Fruit fly (Drosophila melanogaster) whole organism, embryonic: Measurements from ENCODE around the gene CG12056.

ENCODE experiments used
- Ada2b ChIP-seq: fragments of 200-800 bp; sonication (Bioruptor generic); IDR thresholded peaks from 2 replicates; pipeline ENCODE4 v1.3.6; 2022; ENCODE audit warnings: missing biosample characterization, missing genetic modification characterization
- CG10147 ChIP-seq: fragments of 200-800 bp; sonication (Bioruptor generic); optimal IDR thresholded peaks from 2 replicates; lab custom pipeline; 2019; ENCODE audit warnings: missing biosample characterization, mild to moderate bottlenecking, missing genetic modification characterization, moderate library complexity
- CG10565 ChIP-seq: fragments of 200-800 bp; sonication (Bioruptor generic); optimal IDR thresholded peaks from 3 replicates; lab custom pipeline; 2016; ENCODE audit warnings: missing biosample characterization, mild to moderate bottlenecking, missing genetic modification characterization
- CG12155 ChIP-seq: fragments of 200-800 bp; sonication (Bioruptor generic); optimal IDR thresholded peaks from 3 replicates; lab custom pipeline; 2016; ENCODE audit warnings: missing biosample characterization, missing genetic modification characterization
- CG12219 ChIP-seq: fragments of 200-800 bp; sonication (Bioruptor generic); optimal IDR thresholded peaks from 3 replicates; lab custom pipeline; 2018; ENCODE audit warnings: missing biosample characterization, mild to moderate bottlenecking, missing genetic modification characterization
- CG14667 ChIP-seq: fragments of 200-800 bp; sonication (Bioruptor generic); IDR thresholded peaks from 2 replicates; pipeline ENCODE4 v1.3.6; 2022; ENCODE audit warnings: missing biosample characterization, missing genetic modification characterization
- CG15479 ChIP-seq: fragments of 200-800 bp; sonication (Bioruptor generic); optimal IDR thresholded peaks from 3 replicates; lab custom pipeline; 2019; ENCODE audit warnings: missing biosample characterization, mild to moderate bottlenecking, missing genetic modification characterization, moderate library complexity
- CG16813 ChIP-seq: fragments of 200-800 bp; sonication (Bioruptor generic); IDR thresholded peaks from 3 replicates; pipeline ENCODE4 v1.3.6; 2022; ENCODE audit warnings: missing biosample characterization, missing genetic modification characterization; ENCODE audit not compliant: partially characterized antibody
- CG18011 ChIP-seq: fragments of 200-800 bp; sonication (Bioruptor generic); optimal IDR thresholded peaks from 2 replicates; lab custom pipeline; 2017; ENCODE audit warnings: missing biosample characterization, missing genetic modification characterization, mild to moderate bottlenecking, moderate library complexity, missing genotype
- CG32532 ChIP-seq: fragments of 200-800 bp; sonication (Bioruptor generic); IDR thresholded peaks from 2 replicates; pipeline ENCODE4 v1.3.6; 2022; ENCODE audit warnings: missing biosample characterization, missing genetic modification characterization
- CG3995 ChIP-seq: fragments of 200-800 bp; sonication (Bioruptor generic); optimal IDR thresholded peaks from 3 replicates; lab custom pipeline; 2016; ENCODE audit warnings: missing biosample characterization, missing genetic modification characterization
- CG4617 ChIP-seq: fragments of 200-800 bp; sonication (Bioruptor generic); optimal IDR thresholded peaks from 3 replicates; lab custom pipeline; 2016; ENCODE audit warnings: missing biosample characterization, missing genetic modification characterization, borderline replicate concordance
- CG5245 ChIP-seq: fragments of 200-800 bp; sonication (Bioruptor generic); optimal IDR thresholded peaks from 3 replicates; lab custom pipeline; 2016; ENCODE audit warnings: missing biosample characterization, missing genetic modification characterization
- CG6654 ChIP-seq: fragments of 200-800 bp; sonication (Bioruptor generic); optimal IDR thresholded peaks from 2 replicates; lab custom pipeline; 2017; ENCODE audit warnings: missing biosample characterization, mild to moderate bottlenecking, missing genetic modification characterization
- CG6813 ChIP-seq: fragments of 200-800 bp; sonication (Bioruptor generic); optimal IDR thresholded peaks from 2 replicates; lab custom pipeline; 2017; ENCODE audit warnings: missing biosample characterization, missing genetic modification characterization, mild to moderate bottlenecking, moderate library complexity, missing genetic modification reagents
- CG7271 ChIP-seq: fragments of 200-800 bp; sonication (Bioruptor generic); optimal IDR thresholded peaks from 2 replicates; lab custom pipeline; 2018; ENCODE audit warnings: missing biosample characterization, mild to moderate bottlenecking, missing genetic modification characterization, moderate library complexity
- CG7928 ChIP-seq: fragments of 200-800 bp; sonication (Bioruptor generic); optimal IDR thresholded peaks from 2 replicates; lab custom pipeline; 2017; ENCODE audit warnings: missing biosample characterization, mild to moderate bottlenecking, missing genetic modification characterization
- CG8359 ChIP-seq: fragments of 200-800 bp; sonication (Bioruptor generic); optimal IDR thresholded peaks from 2 replicates; lab custom pipeline; 2017; ENCODE audit warnings: missing biosample characterization, mild to moderate bottlenecking, missing genetic modification characterization, borderline replicate concordance
- CG9437 ChIP-seq: fragments of 200-800 bp; sonication (Bioruptor generic); optimal IDR thresholded peaks from 2 replicates; lab custom pipeline; 2018; ENCODE audit warnings: missing biosample characterization, mild to moderate bottlenecking, missing genetic modification characterization
- CG9797 ChIP-seq: fragments of 200-800 bp; sonication (Bioruptor generic); optimal IDR thresholded peaks from 3 replicates; lab custom pipeline; 2018; ENCODE audit warnings: missing biosample characterization, mild to moderate bottlenecking, missing genetic modification characterization
- D19A ChIP-seq: fragments of 200-800 bp; optimal IDR thresholded peaks from 3 replicates; lab custom pipeline; 2019; ENCODE audit warnings: missing biosample characterization, mild to moderate bottlenecking, missing genetic modification characterization, moderate library complexity
- D19B ChIP-seq: fragments of 200-800 bp; sonication (Bioruptor generic); optimal IDR thresholded peaks from 2 replicates; lab custom pipeline; 2017; ENCODE audit warnings: missing biosample characterization, mild to moderate bottlenecking, missing genetic modification characterization
- Dip2 ChIP-seq: fragments of 200-800 bp; sonication (Bioruptor generic); IDR thresholded peaks from 2 replicates; pipeline ENCODE4 v1.3.6; 2022; ENCODE audit warnings: missing biosample characterization, missing genetic modification characterization
- Ets65A ChIP-seq: fragments of 200-800 bp; sonication (Bioruptor generic); peaks from one replicate; lab custom pipeline; 2016; ENCODE audit warnings: missing biosample characterization, missing genetic modification characterization
- Mes4 ChIP-seq: fragments of 200-800 bp; sonication (Bioruptor generic); optimal IDR thresholded peaks from 2 replicates; lab custom pipeline; 2016; ENCODE audit warnings: missing biosample characterization, missing genetic modification characterization
- Opbp ChIP-seq: fragments of 200-800 bp; sonication (Bioruptor generic); IDR thresholded peaks from 3 replicates; pipeline ENCODE4 v1.3.6; 2022; ENCODE audit warnings: missing biosample characterization, missing genetic modification characterization; ENCODE audit not compliant: partially characterized antibody
- Ravus ChIP-seq: fragments of 200-800 bp; sonication (Bioruptor generic); IDR thresholded peaks from 2 replicates; pipeline ENCODE4 v1.3.6; 2022; ENCODE audit warnings: missing biosample characterization, missing genetic modification characterization
- Taf1 ChIP-seq: fragments of 200-800 bp; sonication (Bioruptor generic); IDR thresholded peaks from 2 replicates; pipeline ENCODE4 v1.3.6; 2022; ENCODE audit warnings: missing biosample characterization, missing genetic modification characterization
- amos ChIP-seq: fragments of 200-800 bp; sonication (Bioruptor generic); IDR thresholded peaks from 2 replicates; pipeline ENCODE4 v1.3.6; 2022; ENCODE audit warnings: missing biosample characterization, missing genetic modification characterization; ENCODE audit not compliant: partially characterized antibody
- bbx ChIP-seq: fragments of 200-800 bp; sonication (Bioruptor generic); IDR thresholded peaks from 2 replicates; pipeline ENCODE4 v1.3.6; 2022; ENCODE audit warnings: missing biosample characterization, missing genetic modification characterization; ENCODE audit not compliant: partially characterized antibody
- br ChIP-seq: fragments of >200 bp; optimal IDR thresholded peaks from 2 replicates; lab custom pipeline; 2017
- chinmo ChIP-seq: fragments of 200-800 bp; sonication (Bioruptor generic); IDR thresholded peaks from 4 replicates; pipeline ENCODE4 v1.3.6; 2022; ENCODE audit warnings: missing biosample characterization, missing genetic modification characterization; ENCODE audit not compliant: partially characterized antibody
- dan ChIP-seq: fragments of 200-800 bp; sonication (Bioruptor generic); IDR thresholded peaks from 2 replicates; pipeline ENCODE4 v1.3.6; 2022; ENCODE audit warnings: missing biosample characterization, missing genetic modification characterization
- gcm2 ChIP-seq: fragments of 200-800 bp; sonication (Bioruptor generic); optimal IDR thresholded peaks from 2 replicates; lab custom pipeline; 2016; ENCODE audit warnings: missing biosample characterization, missing genetic modification characterization
- knrl ChIP-seq: fragments of 200-800 bp; sonication (Bioruptor generic); IDR thresholded peaks from 3 replicates; pipeline ENCODE4 v1.3.6; 2022; ENCODE audit warnings: missing biosample characterization, missing genetic modification characterization; ENCODE audit not compliant: partially characterized antibody
- lov ChIP-seq, 2 experiments: fragments of 200-800 bp in 1 of 2; fragments of >200 bp in 1 of 2; sonication (Bioruptor generic) in 1 of 2; IDR thresholded peaks in 1 of 2; optimal IDR thresholded peaks in 1 of 2; 2 replicates in 1 of 2; 3 replicates in 1 of 2; pipeline versions ENCODE4 v1.3.6 to Lab custom; 2017 to 2022; ENCODE audit warnings: missing biosample characterization in 1 of 2, missing genetic modification characterization in 1 of 2
- oc ChIP-seq: fragments of 200-800 bp; sonication (Bioruptor generic); optimal IDR thresholded peaks from 2 replicates; lab custom pipeline; 2018; ENCODE audit warnings: missing biosample characterization, mild to moderate bottlenecking, missing genetic modification characterization, moderate library complexity
- prd ChIP-seq, 3 experiments: fragments of >200 bp in 2 of 3; fragments of 200-800 bp in 1 of 3; sonication (Bioruptor generic) in 1 of 3; optimal IDR thresholded peaks in 2 of 3; IDR thresholded peaks in 1 of 3; 2 replicates in 2 of 3; 3 replicates in 1 of 3; pipeline versions ENCODE4 v1.3.6 to Lab custom; 2017 to 2022; ENCODE audit warnings: missing biosample characterization in 1 of 3, missing genetic modification characterization in 1 of 3
- pzg ChIP-seq: fragments of 200-800 bp; sonication (Bioruptor generic); optimal IDR thresholded peaks from 3 replicates; lab custom pipeline; 2018; ENCODE audit warnings: missing biosample characterization, mild to moderate bottlenecking, missing genetic modification characterization, moderate library complexity
- repo ChIP-seq: fragments of 200-800 bp; sonication (Bioruptor generic); optimal IDR thresholded peaks from 2 replicates; lab custom pipeline; 2016; ENCODE audit warnings: missing biosample characterization, missing genetic modification characterization
- scrt ChIP-seq: fragments of 200-800 bp; sonication (Bioruptor generic); optimal IDR thresholded peaks from 2 replicates; lab custom pipeline; 2018; ENCODE audit warnings: missing biosample characterization, mild to moderate bottlenecking, missing genetic modification characterization, moderate library complexity
- sens ChIP-seq: fragments of 200-800 bp; sonication (Bioruptor generic); peaks from one replicate; lab custom pipeline; 2016; ENCODE audit warnings: missing biosample characterization, missing genetic modification characterization
- sna ChIP-seq: fragments of 200-800 bp; sonication (Bioruptor generic); IDR thresholded peaks from 2 replicates; pipeline ENCODE4 v1.3.6; 2022; ENCODE audit warnings: missing biosample characterization, missing genetic modification characterization; ENCODE audit not compliant: partially characterized antibody
- sob ChIP-seq: fragments of 200-800 bp; sonication (Bioruptor generic); IDR thresholded peaks from 2 replicates; pipeline ENCODE4 v1.3.6; 2022; ENCODE audit warnings: missing biosample characterization, missing genetic modification characterization
- tgo ChIP-seq: fragments of 200-800 bp; sonication (Bioruptor generic); IDR thresholded peaks from 3 replicates; pipeline ENCODE4 v1.3.6; 2022; ENCODE audit warnings: missing biosample characterization, missing genetic modification characterization
- tna ChIP-seq: fragments of 200-800 bp; sonication (Bioruptor generic); IDR thresholded peaks from 2 replicates; pipeline ENCODE4 v1.3.6; 2022; ENCODE audit warnings: missing biosample characterization, missing genetic modification characterization; ENCODE audit not compliant: partially characterized antibody
- tup ChIP-seq: fragments of 200-800 bp; sonication (Bioruptor generic); optimal IDR thresholded peaks from 2 replicates; lab custom pipeline; 2016; ENCODE audit warnings: missing biosample characterization, mild to moderate bottlenecking, missing genetic modification characterization, moderate library complexity
- tx ChIP-seq: fragments of 200-800 bp; sonication (Bioruptor generic); optimal IDR thresholded peaks from 2 replicates; lab custom pipeline; 2016; ENCODE audit warnings: missing biosample characterization, missing genetic modification characterization
- zen2 ChIP-seq: fragments of 200-800 bp; sonication (Bioruptor generic); IDR thresholded peaks from 3 replicates; pipeline ENCODE4 v1.3.6; 2022; ENCODE audit warnings: missing biosample characterization, missing genetic modification characterization; ENCODE audit not compliant: partially characterized antibody

Gene CG12056

dm6 chrX:9161912-9162311, 30.6 kb upstream of the CG12056 start, which contains the start of the genes Zpr1 and CG44532 (continued):
- TF ChIP-seq CG14667 = no peak
- TF ChIP-seq Ada2b (GFP tag; lab: Robert Waterston, UW) = no peak
- no peak for TF ChIP-seq Ets65A (GFP tag; lab: Kevin White, UChicago)
- peak; percentile 74 for TF ChIP-seq amos
- no peak for TF ChIP-seq CG12219 (GFP tag; lab: Kevin White, UChicago)
- TF ChIP-seq tx (GFP tag; lab: Kevin White, UChicago) = no peak
- TF ChIP-seq prd (optimal IDR thresholded peaks at IDR 0.05; lab: Kevin White, UChicago) = no peak
- TF ChIP-seq prd (GFP tag; IDR thresholded peaks at IDR 0.05; lab: Robert Waterston, UW) = no peak
- no peak for TF ChIP-seq br (lab: Kevin White, UChicago)
- no peak for TF ChIP-seq gcm2 (GFP tag; lab: Kevin White, UChicago)
- no peak for TF ChIP-seq CG10565 (GFP tag; lab: Kevin White, UChicago)
- peak; percentile 20; the same call in 1 of the 3 replicates for TF ChIP-seq zen2 (GFP tag; lab: Robert Waterston, UW)
- TF ChIP-seq pzg (GFP tag; lab: Kevin White, UChicago) = peak; percentile 58
- 0 out of 2 replicates have a peak, but pooled peaks have one; percentile 14 for TF ChIP-seq tna (GFP tag; lab: Robert Waterston, UW)
- TF ChIP-seq CG7928 (GFP tag; lab: Kevin White, UChicago) = no peak
- no peak for TF ChIP-seq repo (GFP tag; lab: Kevin White, UChicago)
- no peak for TF ChIP-seq Dip2 (GFP tag; lab: Robert Waterston, UW)
- TF ChIP-seq Taf1 (GFP tag; lab: Robert Waterston, UW) = no peak
- TF ChIP-seq CG16813 (GFP tag; lab: Robert Waterston, UW) = peak; percentile 69
- TF ChIP-seq scrt (GFP tag; lab: Kevin White, UChicago) = no peak
- peak; percentile 7 for TF ChIP-seq CG3995 (GFP tag; lab: Kevin White, UChicago)
- no peak for TF ChIP-seq CG10147
- TF ChIP-seq tup (GFP tag; lab: Kevin White, UChicago) = no peak
- peak; percentile 56; the same call in 1 of the 2 replicates for TF ChIP-seq sna (GFP tag; lab: Robert Waterston, UW)
- TF ChIP-seq CG8359 = no peak
- TF ChIP-seq chinmo = 0 out of 4 replicates have a peak, but pooled peaks have one; percentile 64
- TF ChIP-seq oc (tag; lab: Kevin White, UChicago) = no peak
- no peak for TF ChIP-seq CG32532 (GFP tag; lab: Robert Waterston, UW)
- TF ChIP-seq CG18011 (GFP tag; lab: Kevin White, UChicago) = no peak
- peak; percentile 21 for TF ChIP-seq CG9797 (GFP tag; lab: Kevin White, UChicago)
- no peak for TF ChIP-seq CG6813
- TF ChIP-seq Mes4 (GFP tag; lab: Kevin White, UChicago) = no peak
- TF ChIP-seq CG5245 = no peak
- peak; percentile 21 for TF ChIP-seq CG4617 (GFP tag; lab: Kevin White, UChicago)
- TF ChIP-seq lov (optimal IDR thresholded peaks at IDR 0.05; lab: Kevin White, UChicago) = no peak
- TF ChIP-seq lov (GFP tag; IDR thresholded peaks at IDR 0.05; lab: Robert Waterston, UW) = no peak
- TF ChIP-seq sens (GFP tag; lab: Kevin White, UChicago) = no peak
- no peak for TF ChIP-seq CG12155 (GFP tag; lab: Kevin White, UChicago)
- TF ChIP-seq CG9437 = no peak
- peak; percentile 74 for TF ChIP-seq Opbp (GFP tag; lab: Robert Waterston, UW)
- TF ChIP-seq dan (GFP tag; lab: Robert Waterston, UW) = no peak
- peak; percentile 55; the same call in 1 of the 2 replicates for TF ChIP-seq bbx (GFP tag; lab: Robert Waterston, UW)
- no peak for TF ChIP-seq tgo
- TF ChIP-seq knrl (GFP tag; lab: Robert Waterston, UW) = peak; percentile 62; the same call in 2 of the 3 replicates
- no peak for TF ChIP-seq Ravus (GFP tag; lab: Robert Waterston, UW)
- TF ChIP-seq D19B (GFP tag; lab: Kevin White, UChicago) = no peak
- TF ChIP-seq sob (GFP tag; lab: Robert Waterston, UW) = no peak
- no peak for TF ChIP-seq CG15479 (GFP tag; lab: Kevin White, UChicago)
- no peak for TF ChIP-seq D19A (tag; lab: Kevin White, UChicago)
- no peak for TF ChIP-seq CG7271 (tag; lab: Kevin White, UChicago)
- TF ChIP-seq CG6654 (GFP tag; lab: Kevin White, UChicago) = no peak
